Worm (Caenorhabditis elegans) whole organism, young adult: ENCODE measurements around the gene golg-4.

Source experiments
- B0035.1 ChIP-seq: sonication (generic microtip); optimal IDR thresholded peaks from 2 replicates; lab custom pipeline; 2016; ENCODE audit warnings: missing genetic modification characterization, mild to moderate bottlenecking, missing compliant biosample characterization, missing genotype, missing genetic modification reagents
- F39B2.1 ChIP-seq: fragments of 200-800 bp; sonication (Bioruptor generic); IDR thresholded peaks from 2 replicates; pipeline ENCODE4 v1.3.6; 2022; ENCODE audit warnings: missing genetic modification reagents, missing genetic modification characterization, missing compliant biosample characterization
- F55B11.4 ChIP-seq: sonication (generic microtip); optimal IDR thresholded peaks from 2 replicates; lab custom pipeline; 2016; ENCODE audit warnings: missing compliant biosample characterization, missing genetic modification characterization, borderline replicate concordance; ENCODE audit not compliant: insufficient read depth
- F57A8.1 ChIP-seq: fragments of 200-800 bp; sonication (Bioruptor generic); optimal IDR thresholded peaks from 2 replicates; lab custom pipeline; 2018; ENCODE audit warnings: mild to moderate bottlenecking, missing genetic modification characterization, moderate library complexity, missing compliant biosample characterization
- F57C9.4 ChIP-seq: sonication (generic microtip); optimal IDR thresholded peaks from 2 replicates; lab custom pipeline; 2017; ENCODE audit warnings: mild to moderate bottlenecking, missing genetic modification characterization, missing compliant biosample characterization
- K11D2.4 ChIP-seq: fragments of 200-800 bp; sonication (Bioruptor generic); IDR thresholded peaks from 2 replicates; pipeline ENCODE4 v1.3.6; 2022; ENCODE audit warnings: missing genetic modification reagents, missing genetic modification characterization, missing compliant biosample characterization
- Y79H2A.3 ChIP-seq: fragments of 200-800 bp; sonication (Bioruptor generic); conservative IDR thresholded peaks from 2 replicates; pipeline ENCODE4 v1.3.6; 2022; ENCODE audit warnings: missing genetic modification reagents, missing genetic modification characterization, missing compliant biosample characterization
- Y95B8A.8 ChIP-seq: fragments of 200-800 bp; sonication (Bioruptor generic); IDR thresholded peaks from 2 replicates; pipeline ENCODE4 v1.3.6; 2022; ENCODE audit warnings: missing genetic modification reagents, missing genetic modification characterization, missing compliant biosample characterization
- ZK185.1 ChIP-seq: sonication (generic microtip); optimal IDR thresholded peaks from 2 replicates; lab custom pipeline; 2016; ENCODE audit warnings: mild to moderate bottlenecking, missing genetic modification characterization, missing compliant biosample characterization; ENCODE audit not compliant: poor library complexity, severe bottlenecking
- akir-1 ChIP-seq: fragments of 200-800 bp; sonication (Bioruptor generic); optimal IDR thresholded peaks from 2 replicates; lab custom pipeline; 2018; ENCODE audit warnings: mild to moderate bottlenecking, missing genetic modification characterization, moderate library complexity, missing compliant biosample characterization
- aptf-2 ChIP-seq: fragments of 200-800 bp; sonication (Bioruptor generic); conservative IDR thresholded peaks from 2 replicates; pipeline ENCODE4 v1.3.6; 2022; ENCODE audit warnings: missing genetic modification reagents, missing genetic modification characterization, missing compliant biosample characterization
- bed-2 ChIP-seq: fragments of 200-800 bp; sonication (Bioruptor generic); IDR thresholded peaks from 2 replicates; pipeline ENCODE4 v1.3.6; 2022; ENCODE audit warnings: missing genetic modification reagents, missing genetic modification characterization, missing compliant biosample characterization
- ccch-3 ChIP-seq: fragments of 200-800 bp; sonication (Bioruptor generic); optimal IDR thresholded peaks from 2 replicates; lab custom pipeline; 2018; ENCODE audit warnings: mild to moderate bottlenecking, missing genetic modification characterization, missing compliant biosample characterization
- ceh-100 ChIP-seq: fragments of 200-800 bp; sonication (Bioruptor generic); IDR thresholded peaks from 2 replicates; pipeline ENCODE4 v1.3.6; 2022; ENCODE audit warnings: missing genetic modification reagents, missing genetic modification characterization, missing compliant biosample characterization
- dox-1 ChIP-seq: fragments of 200-800 bp; sonication (Bioruptor generic); IDR thresholded peaks from 2 replicates; pipeline ENCODE4 v1.3.6; 2022; ENCODE audit warnings: missing genetic modification reagents, missing genetic modification characterization, missing compliant biosample characterization
- egl-44 ChIP-seq: fragments of 200-800 bp; sonication (Bioruptor generic); IDR thresholded peaks from 2 replicates; pipeline ENCODE4 v1.3.6; 2022; ENCODE audit warnings: missing genetic modification reagents, missing genetic modification characterization, missing compliant biosample characterization
- ekl-4 ChIP-seq: fragments of 200-800 bp; sonication (Bioruptor generic); IDR thresholded peaks from 2 replicates; pipeline ENCODE4 v1.3.6; 2022; ENCODE audit warnings: missing genetic modification reagents, missing genetic modification characterization, missing compliant biosample characterization
- fkh-3 ChIP-seq: sonication (generic microtip); optimal IDR thresholded peaks from 2 replicates; lab custom pipeline; 2016; ENCODE audit warnings: mild to moderate bottlenecking, missing genetic modification characterization, missing compliant biosample characterization
- him-1 ChIP-seq: sonication (generic microtip); optimal IDR thresholded peaks from 2 replicates; lab custom pipeline; 2016; ENCODE audit warnings: missing genotype, missing genetic modification reagents, missing genetic modification characterization, missing compliant biosample characterization
- hlh-26 ChIP-seq: fragments of 200-800 bp; sonication (Bioruptor generic); conservative IDR thresholded peaks from 2 replicates; pipeline ENCODE4 v1.3.6; 2022; ENCODE audit warnings: missing genetic modification reagents, missing genetic modification characterization, missing compliant biosample characterization
- hmg-1.2 ChIP-seq: fragments of 200-800 bp; sonication (Bioruptor generic); IDR thresholded peaks from 2 replicates; pipeline ENCODE4 v1.3.6; 2022; ENCODE audit warnings: missing genetic modification reagents, missing genetic modification characterization, missing compliant biosample characterization
- hrde-1 ChIP-seq: sonication (generic microtip); optimal IDR thresholded peaks from 2 replicates; lab custom pipeline; 2016; ENCODE audit warnings: missing genetic modification characterization, mild to moderate bottlenecking, missing compliant biosample characterization, moderate library complexity, missing genotype, missing genetic modification reagents, borderline replicate concordance
- let-526 ChIP-seq: fragments of 200-800 bp; sonication (Bioruptor generic); IDR thresholded peaks from 2 replicates; pipeline ENCODE4 v1.3.6; 2022; ENCODE audit warnings: missing genetic modification reagents, missing genetic modification characterization, missing compliant biosample characterization
- lin-26 ChIP-seq: fragments of 200-800 bp; sonication (Bioruptor generic); IDR thresholded peaks from 2 replicates; pipeline ENCODE4 v1.3.6; 2022; ENCODE audit warnings: missing genetic modification reagents, missing genetic modification characterization, missing compliant biosample characterization
- lin-54 ChIP-seq: fragments of 200-800 bp; sonication (Bioruptor generic); optimal IDR thresholded peaks from 2 replicates; lab custom pipeline; 2018; ENCODE audit warnings: mild to moderate bottlenecking, missing genetic modification characterization, missing compliant biosample characterization
- lir-1 ChIP-seq: fragments of 200-800 bp; sonication (Bioruptor generic); conservative IDR thresholded peaks from 2 replicates; pipeline ENCODE4 v1.3.6; 2022; ENCODE audit warnings: missing genetic modification reagents, missing genetic modification characterization, missing compliant biosample characterization
- lsl-1 ChIP-seq: fragments of 200-800 bp; sonication (Bioruptor generic); optimal IDR thresholded peaks from 2 replicates; lab custom pipeline; 2018; ENCODE audit warnings: mild to moderate bottlenecking, missing genetic modification characterization, moderate library complexity, missing compliant biosample characterization
- mcd-1 ChIP-seq: fragments of 200-800 bp; sonication (Bioruptor generic); IDR thresholded peaks from 2 replicates; pipeline ENCODE4 v1.3.6; 2022; ENCODE audit warnings: missing genetic modification reagents, missing genetic modification characterization, missing compliant biosample characterization
- mel-28 ChIP-seq: sonication (generic microtip); optimal IDR thresholded peaks from 2 replicates; lab custom pipeline; 2016; ENCODE audit warnings: borderline replicate concordance, mild to moderate bottlenecking, missing genetic modification characterization, missing compliant biosample characterization
- mes-4 ChIP-seq: sonication (generic microtip); optimal IDR thresholded peaks from 2 replicates; lab custom pipeline; 2016; ENCODE audit warnings: missing genotype, missing genetic modification characterization, missing compliant biosample characterization
- nfyb-1 ChIP-seq: fragments of 200-800 bp; sonication (Bioruptor generic); IDR thresholded peaks from 2 replicates; pipeline ENCODE4 v1.3.6; 2022; ENCODE audit warnings: missing genetic modification reagents, missing genetic modification characterization, missing compliant biosample characterization
- nhr-179 ChIP-seq: sonication (generic microtip); optimal IDR thresholded peaks from 2 replicates; lab custom pipeline; 2016; ENCODE audit warnings: mild to moderate bottlenecking, missing genetic modification characterization, missing compliant biosample characterization
- pbrm-1 ChIP-seq: fragments of 200-800 bp; sonication (Bioruptor generic); IDR thresholded peaks from 2 replicates; pipeline ENCODE4 v1.3.6; 2022; ENCODE audit warnings: missing genetic modification reagents, missing genetic modification characterization, missing compliant biosample characterization
- rcor-1 ChIP-seq: fragments of 200-800 bp; sonication (Bioruptor generic); IDR thresholded peaks from 2 replicates; pipeline ENCODE4 v1.3.6; 2022; ENCODE audit warnings: missing genetic modification reagents, missing genetic modification characterization, missing compliant biosample characterization
- sdz-38 ChIP-seq: sonication (generic microtip); optimal IDR thresholded peaks from 2 replicates; lab custom pipeline; 2016; ENCODE audit warnings: missing genotype, missing genetic modification characterization, missing compliant biosample characterization
- snpc-1.1 ChIP-seq: sonication (generic microtip); optimal IDR thresholded peaks from 2 replicates; lab custom pipeline; 2017; ENCODE audit warnings: missing genetic modification characterization, mild to moderate bottlenecking, missing compliant biosample characterization, antibody characterized with exemption, moderate library complexity, missing genotype, missing genetic modification reagents; ENCODE audit not compliant: insufficient read depth
- snpc-1.3 ChIP-seq: sonication (generic microtip); optimal IDR thresholded peaks from 2 replicates; lab custom pipeline; 2017; ENCODE audit warnings: missing genetic modification characterization, mild to moderate bottlenecking, missing compliant biosample characterization, antibody characterized with exemption, moderate library complexity, missing genotype, missing genetic modification reagents; ENCODE audit not compliant: insufficient read depth
- snpc-3.4 ChIP-seq: sonication (generic microtip); optimal IDR thresholded peaks from 2 replicates; lab custom pipeline; 2017; ENCODE audit warnings: missing genetic modification characterization, mild to moderate bottlenecking, missing compliant biosample characterization, antibody characterized with exemption, moderate library complexity, missing genotype, missing genetic modification reagents
- somi-1 ChIP-seq: fragments of 200-800 bp; sonication (Bioruptor generic); optimal IDR thresholded peaks from 2 replicates; lab custom pipeline; 2018; ENCODE audit warnings: mild to moderate bottlenecking, missing genetic modification characterization, missing compliant biosample characterization
- tbp1 ChIP-seq: fragments of 200-800 bp; sonication (Bioruptor generic); optimal IDR thresholded peaks from 2 replicates; lab custom pipeline; 2018; ENCODE audit warnings: mild to moderate bottlenecking, missing genetic modification characterization, missing compliant biosample characterization
- tlf-1 ChIP-seq: fragments of 200-800 bp; sonication (Bioruptor generic); optimal IDR thresholded peaks from 2 replicates; lab custom pipeline; 2018; ENCODE audit warnings: mild to moderate bottlenecking, missing genetic modification characterization, missing compliant biosample characterization
- zfh-2 ChIP-seq: fragments of 200-800 bp; sonication (Bioruptor generic); conservative IDR thresholded peaks from 2 replicates; pipeline ENCODE4 v1.3.6; 2022; ENCODE audit warnings: missing genetic modification reagents, missing genetic modification characterization, missing compliant biosample characterization
- ztf-18 ChIP-seq: sonication (generic microtip); optimal IDR thresholded peaks from 2 replicates; lab custom pipeline; 2016; ENCODE audit warnings: missing genotype, mild to moderate bottlenecking, missing genetic modification characterization, missing compliant biosample characterization
- ztf-26 ChIP-seq: sonication (generic microtip); optimal IDR thresholded peaks from 2 replicates; lab custom pipeline; 2017; ENCODE audit warnings: missing genetic modification characterization, missing compliant biosample characterization
- ztf-3 ChIP-seq: fragments of 200-800 bp; sonication (Bioruptor generic); optimal IDR thresholded peaks from 2 replicates; lab custom pipeline; 2018; ENCODE audit warnings: mild to moderate bottlenecking, missing genetic modification characterization, missing compliant biosample characterization

golg-4 gene

DNA sequence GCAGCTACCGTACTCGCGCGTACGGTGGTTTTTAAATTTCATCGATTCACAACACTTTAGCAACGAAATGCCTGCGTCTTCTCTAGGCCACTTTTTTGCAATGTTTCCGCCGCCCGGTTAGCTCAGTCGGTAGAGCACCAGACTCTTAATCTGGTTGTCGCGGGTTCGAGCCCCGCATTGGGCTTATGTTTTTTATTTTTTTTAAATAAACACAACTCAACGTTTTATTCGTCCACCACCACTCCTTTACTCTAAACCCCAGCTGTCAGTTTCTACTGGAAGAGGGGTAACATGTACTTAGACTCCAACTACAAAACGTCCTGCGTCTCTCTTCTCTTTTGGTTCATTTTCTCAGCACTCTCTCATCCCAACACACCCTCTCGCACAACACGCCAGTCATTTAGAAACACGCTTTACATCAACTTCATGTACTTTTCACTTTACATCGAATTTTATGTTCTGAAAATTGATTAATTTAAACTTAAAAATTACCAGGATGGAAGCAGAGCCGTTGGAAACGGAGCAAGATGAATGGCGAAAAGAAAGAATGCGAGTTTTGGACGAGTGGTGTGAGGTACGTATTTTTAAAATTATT lies 15.8 kb upstream of the golg-4 start, which contains the start of the genes elmd-1 and hecw-1 (continued):
- TF ChIP-seq aptf-2 (GFP tag; lab: Robert Waterston, UW) (0 out of 2 replicates have a peak, but pooled peaks have one; percentile 54), ztf-18 (tag; lab: Kevin White, UChicago) (peak; percentile 67), K11D2.4 (0 out of 2 replicates have a peak, but pooled peaks have one; percentile 29), ZK185.1 (tag; lab: Kevin White, UChicago) (no peak), nhr-179 (tag; lab: Kevin White, UChicago) (no peak), F39B2.1 (GFP tag; lab: Robert Waterston, UW) (no peak), mes-4 (tag; lab: Kevin White, UChicago) (no peak), lin-26 (peak; percentile 86), B0035.1 (tag; lab: Kevin White, UChicago) (peak; percentile 30), somi-1 (peak; percentile 51)
- TF ChIP-seq, all 124 proteins: peak for 61

DNA sequence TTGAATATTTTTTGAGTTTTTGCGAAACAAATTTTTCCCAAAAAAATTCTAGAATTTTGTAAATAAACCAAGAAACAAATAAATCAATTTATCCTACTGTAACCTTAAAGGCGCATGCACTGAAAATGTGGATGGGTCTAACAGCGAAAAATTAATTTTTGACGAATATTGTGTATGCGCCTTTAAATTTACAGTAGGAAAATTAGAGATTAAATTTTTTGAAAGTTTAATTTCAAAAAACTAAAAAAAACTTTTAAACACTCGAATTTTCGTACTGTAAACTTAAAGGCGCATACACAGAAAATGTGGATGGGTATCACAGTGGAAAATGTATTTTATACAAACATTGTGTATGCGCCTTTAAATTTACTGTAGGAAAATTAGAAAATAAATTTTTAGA lies 15.2 kb upstream of the golg-4 start:
- TF ChIP-seq Y79H2A.3 (GFP tag; lab: Robert Waterston, UW) = no peak
- no peak for TF ChIP-seq ztf-3
- no peak for TF ChIP-seq F57A8.1 (GFP tag; lab: Kevin White, UChicago)
- TF ChIP-seq dox-1 = peak; percentile 22; the same call in 1 of the 2 replicates
- TF ChIP-seq akir-1 (GFP tag; lab: Kevin White, UChicago) = no peak
- peak; percentile 99 for TF ChIP-seq lsl-1 (GFP tag; lab: Kevin White, UChicago)
- TF ChIP-seq let-526 = no peak
- TF ChIP-seq ekl-4 (GFP tag; lab: Robert Waterston, UW) = 0 out of 2 replicates have a peak, but pooled peaks have one; percentile 40
- 0 out of 2 replicates have a peak, but pooled peaks have one; percentile 22 for TF ChIP-seq Y95B8A.8 (GFP tag; lab: Robert Waterston, UW)
- TF ChIP-seq tbp1 = peak; percentile 49
- TF ChIP-seq him-1 (tag; lab: Kevin White, UChicago) = peak; percentile 83
- 0 out of 2 replicates have a peak, but pooled peaks have one; percentile 27 for TF ChIP-seq ceh-100 (GFP tag; lab: Robert Waterston, UW)
- peak; percentile 9 for TF ChIP-seq hrde-1
- TF ChIP-seq tlf-1 = peak; percentile 73
- TF ChIP-seq lir-1 (GFP tag; lab: Robert Waterston, UW) = no peak
- TF ChIP-seq lin-54 = peak; percentile 91
- TF ChIP-seq mcd-1 = peak; percentile 71
- peak; percentile 57; the same call in 1 of the 2 replicates for TF ChIP-seq pbrm-1 (GFP tag; lab: Robert Waterston, UW)
- 0 out of 2 replicates have a peak, but pooled peaks have one; percentile 36 for TF ChIP-seq nfyb-1
- no peak for TF ChIP-seq F55B11.4
- TF ChIP-seq egl-44 (GFP tag; lab: Robert Waterston, UW) = no peak
- peak; percentile 48 for TF ChIP-seq snpc-1.1 (tag; lab: Kevin White, UChicago)
- no peak for TF ChIP-seq F57C9.4 (tag; lab: Kevin White, UChicago)
- no peak for TF ChIP-seq mel-28
- no peak for TF ChIP-seq bed-2
- TF ChIP-seq sdz-38 (tag; lab: Kevin White, UChicago) = no peak
- no peak for TF ChIP-seq ztf-26 (tag; lab: Kevin White, UChicago)
- no peak for TF ChIP-seq ccch-3
- peak; percentile 51 for TF ChIP-seq rcor-1 (GFP tag; lab: Robert Waterston, UW)
- TF ChIP-seq snpc-1.3 (tag; lab: Kevin White, UChicago) = peak; percentile 28
- no peak for TF ChIP-seq zfh-2
- TF ChIP-seq hlh-26 (GFP tag; lab: Robert Waterston, UW) = no peak
- peak; percentile 34; the same call in 1 of the 2 replicates for TF ChIP-seq hmg-1.2
- no peak for TF ChIP-seq fkh-3 (tag; lab: Kevin White, UChicago)
- peak; percentile 65 for TF ChIP-seq snpc-3.4 (tag; lab: Kevin White, UChicago)
